Worm (Caenorhabditis elegans) whole organism, L1 larva: Measurements from ENCODE around the gene srg-60.

ENCODE experiments used
- aly-2 ChIP-seq: fragments of 150-350 bp; optimal IDR thresholded peaks from 2 replicates; lab custom pipeline; 2014; ENCODE audit warnings: missing biosample characterization, missing genetic modification characterization
- blmp-1 ChIP-seq: fragments of 150-350 bp; optimal IDR thresholded peaks from 2 replicates; lab custom pipeline; 2014; ENCODE audit warnings: missing biosample characterization, missing genetic modification characterization
- elt-3 ChIP-seq, 6 experiments: fragments of 150-350 bp in 1 of 6; sonication (generic microtip); optimal IDR thresholded peaks; 2 replicates each; lab custom pipeline; 2017 to 2018; ENCODE audit warnings: missing biosample characterization in 6 of 6, missing genetic modification characterization in 6 of 6, inconsistent platforms in 1 of 6
- jun-1 ChIP-seq: fragments of 150-350 bp; optimal IDR thresholded peaks from 2 replicates; lab custom pipeline; 2014; ENCODE audit warnings: missing biosample characterization, missing genetic modification reagents, missing genetic modification characterization
- lir-3 ChIP-seq: sonication (generic microtip); optimal IDR thresholded peaks from 2 replicates; lab custom pipeline; 2016; ENCODE audit warnings: mild to moderate bottlenecking, missing genetic modification characterization, moderate library complexity, missing compliant biosample characterization; ENCODE audit not compliant: poor library complexity
- nhr-237 ChIP-seq: fragments of 150-350 bp; optimal IDR thresholded peaks from 2 replicates; lab custom pipeline; 2014; ENCODE audit warnings: missing biosample characterization, missing genetic modification characterization
- nhr-77 ChIP-seq: fragments of 150-350 bp; optimal IDR thresholded peaks from 2 replicates; lab custom pipeline; 2014; ENCODE audit warnings: missing biosample characterization, missing genetic modification characterization
- snpc-4 ChIP-seq: fragments of 150-350 bp; optimal IDR thresholded peaks from 2 replicates; lab custom pipeline; 2014; ENCODE audit warnings: missing biosample characterization, missing genetic modification characterization
- sptf-1 ChIP-seq: fragments of 150-350 bp; optimal IDR thresholded peaks from 2 replicates; lab custom pipeline; 2014; ENCODE audit warnings: missing biosample characterization, missing genetic modification characterization
- tlp-1 ChIP-seq: fragments of 150-350 bp; optimal IDR thresholded peaks from 2 replicates; lab custom pipeline; 2014; ENCODE audit warnings: missing biosample characterization, missing genetic modification characterization
- vab-15 ChIP-seq: sonication (generic microtip); optimal IDR thresholded peaks from 2 replicates; lab custom pipeline; 2017; ENCODE audit warnings: missing genotype, mild to moderate bottlenecking, missing genetic modification characterization, missing compliant biosample characterization

DNA sequence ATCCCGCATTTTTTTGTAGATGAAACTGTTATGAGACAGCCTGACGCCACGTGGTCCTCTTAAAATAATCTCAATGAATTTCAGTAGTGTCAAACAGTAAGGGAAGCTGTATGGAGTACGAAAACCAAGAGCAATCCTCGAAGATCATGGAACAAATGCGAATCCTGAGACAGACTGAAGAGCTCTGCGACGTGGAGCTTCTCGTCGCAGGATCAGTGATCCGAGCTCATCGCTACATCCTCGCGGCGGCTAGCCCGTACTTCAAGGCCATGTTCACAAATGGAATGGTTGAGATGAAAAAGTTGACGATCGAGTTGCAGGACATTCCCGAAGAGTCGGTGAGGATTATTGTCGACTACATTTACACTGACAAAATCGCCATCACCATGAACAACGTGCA lies 38.2 kb downstream of the srg-60 start:
- no peak for TF ChIP-seq elt-3 (tag; optimal IDR thresholded peaks at IDR 0.05; lab: Kevin White, UChicago)
- no peak for TF ChIP-seq nhr-237 (tag; lab: Kevin White, UChicago)
- TF ChIP-seq aly-2 = no peak
- no peak for TF ChIP-seq sptf-1 (tag; lab: Kevin White, UChicago)
- TF ChIP-seq nhr-77 (tag; lab: Kevin White, UChicago) = no peak
- TF ChIP-seq jun-1 (tag; lab: Kevin White, UChicago) = no peak
- TF ChIP-seq vab-15 (tag; lab: Kevin White, UChicago) = no peak
- TF ChIP-seq blmp-1 (tag; lab: Kevin White, UChicago) = no peak
- no peak for TF ChIP-seq snpc-4 (tag; lab: Kevin White, UChicago)
- no peak for TF ChIP-seq lir-3 (tag; lab: Kevin White, UChicago)
- TF ChIP-seq tlp-1 = no peak
